Worm (Caenorhabditis elegans): ENCODE results near the gene C14B1.3.

C14B1.3 gene

ce11 chrIII:3701411-3702310 is 1.7 kb upstream of the C14B1.3 start, which contains the start of the genes pdi-1 and C14B1.2 (continued):
- TF ChIP-seq pha-4 (GFP tag; IDR thresholded peaks at IDR 0.05) = peak; percentile 54; the same call in 1 of the 2 replicates
- TF ChIP-seq pha-4 (tag; optimal IDR thresholded peaks at IDR 0.05) = no peak
- no peak for TF ChIP-seq mdt-29 (GFP tag; IDR thresholded peaks at IDR 0.05)
- no peak for TF ChIP-seq nhr-237 (tag; optimal IDR thresholded peaks at IDR 0.05)
- TF ChIP-seq madf-5 (GFP tag; IDR thresholded peaks at IDR 0.05) = no peak
- TF ChIP-seq skn-1 (tag; optimal IDR thresholded peaks at IDR 0.05) = no peak
- TF ChIP-seq ctbp-1 (GFP tag; IDR thresholded peaks at IDR 0.05) = no peak
- TF ChIP-seq nhr-42 (GFP tag; IDR thresholded peaks at IDR 0.05) = no peak
- no peak for TF ChIP-seq daf-8 (GFP tag; IDR thresholded peaks at IDR 0.05)
- TF ChIP-seq sdz-12 (GFP tag; optimal IDR thresholded peaks at IDR 0.05) = no peak
- no peak for TF ChIP-seq nhr-11 (tag; optimal IDR thresholded peaks at IDR 0.05)
- TF ChIP-seq ceh-82 (tag; optimal IDR thresholded peaks at IDR 0.05) = no peak
- TF ChIP-seq F37D6.2 (tag; optimal IDR thresholded peaks at IDR 0.05) = no peak
- TF ChIP-seq zfp-3 (GFP tag; conservative IDR thresholded peaks at IDR 0.05) = peak; percentile 63; the same call in 1 of the 2 replicates
- peak; percentile 82 for TF ChIP-seq hlh-11 (tag; optimal IDR thresholded peaks at IDR 0.05)
- no peak for TF ChIP-seq ZK337.2 (GFP tag; IDR thresholded peaks at IDR 0.05)
- TF ChIP-seq T20F7.1 (GFP tag; optimal IDR thresholded peaks at IDR 0.05) = peak; percentile 66
- TF ChIP-seq dmd-9 (GFP tag; IDR thresholded peaks at IDR 0.05) = no peak
- 0 out of 2 replicates have a peak, but pooled peaks have one; percentile 22 for TF ChIP-seq ceh-20 (GFP tag; IDR thresholded peaks at IDR 0.05)
- TF ChIP-seq unc-39 (tag; optimal IDR thresholded peaks at IDR 0.05) = no peak
- no peak for TF ChIP-seq daf-12 (tag; optimal IDR thresholded peaks at IDR 0.05)
- no peak for TF ChIP-seq daf-16 (GFP tag; optimal IDR thresholded peaks at IDR 0.05)
- peak; percentile 2 for TF ChIP-seq daf-16 (tag; optimal IDR thresholded peaks at IDR 0.05)
- no peak for TF ChIP-seq cey-2 (tag; optimal IDR thresholded peaks at IDR 0.05; ENCODE audit: borderline replicate concordance, insufficient read depth)
- TF ChIP-seq ceh-28 (tag; optimal IDR thresholded peaks at IDR 0.05) = no peak
- TF ChIP-seq D1046.2 (GFP tag; IDR thresholded peaks at IDR 0.05) = no peak
- TF ChIP-seq lin-1 (GFP tag; IDR thresholded peaks at IDR 0.05) = no peak
- no peak for TF ChIP-seq ces-1 (GFP tag; optimal IDR thresholded peaks at IDR 0.05)
- peak; percentile 35 for TF ChIP-seq nhr-77 (tag; optimal IDR thresholded peaks at IDR 0.05)
- no peak for TF ChIP-seq lin-15B (tag; optimal IDR thresholded peaks at IDR 0.05)
- TF ChIP-seq egl-27 (tag; optimal IDR thresholded peaks at IDR 0.05) = no peak
- no peak for TF ChIP-seq snpc-4 (tag; optimal IDR thresholded peaks at IDR 0.05)
- TF ChIP-seq unc-62 (GFP tag; optimal IDR thresholded peaks at IDR 0.05 in 1 of 2) = no peak
- no peak for TF ChIP-seq unc-62 (tag; optimal IDR thresholded peaks at IDR 0.05)
- TF ChIP-seq set-16 (GFP tag; IDR thresholded peaks at IDR 0.05) = peak; percentile 4; the same call in 1 of the 2 replicates
- no peak for TF ChIP-seq lin-39 (tag; optimal IDR thresholded peaks at IDR 0.05)
- TF ChIP-seq mdl-1 (tag; optimal IDR thresholded peaks at IDR 0.05) = peak; percentile 75 to 89
- 0 out of 2 replicates have a peak, but pooled peaks have one; percentile 55 for TF ChIP-seq lim-7 (GFP tag; IDR thresholded peaks at IDR 0.05)
- TF ChIP-seq rbr-2 (tag; optimal IDR thresholded peaks at IDR 0.05) = peak; percentile 34
- TF ChIP-seq mep-1 (tag; optimal IDR thresholded peaks at IDR 0.05) = peak; percentile 64
- peak; percentile 66; the same call in 1 of the 2 replicates for TF ChIP-seq hmg-1.1 (GFP tag; IDR thresholded peaks at IDR 0.05)
- no peak for TF ChIP-seq snpc-1.2 (GFP tag; IDR thresholded peaks at IDR 0.05)
- TF ChIP-seq lin-13 (GFP tag; optimal IDR thresholded peaks at IDR 0.05) = peak; percentile 59
- TF ChIP-seq ztf-11 (tag; optimal IDR thresholded peaks at IDR 0.05) = no peak
- TF ChIP-seq nhr-41 (GFP tag; IDR thresholded peaks at IDR 0.05) = peak; percentile 64; the same call in 1 of the 2 replicates
- TF ChIP-seq nhr-111 (GFP tag; optimal IDR thresholded peaks at IDR 0.05) = no peak
- no peak for TF ChIP-seq attf-4 (tag; optimal IDR thresholded peaks at IDR 0.05)
- TF ChIP-seq tag-97 (GFP tag; IDR thresholded peaks at IDR 0.05) = no peak
- peak; percentile 28 for TF ChIP-seq spr-1 (tag; optimal IDR thresholded peaks at IDR 0.05)
- peak; percentile 59; the same call in 1 of the 2 replicates for TF ChIP-seq egl-43 (GFP tag; IDR thresholded peaks at IDR 0.05)
- TF ChIP-seq mxl-2 (GFP tag; conservative IDR thresholded peaks at IDR 0.05) = no peak
